Worm (Caenorhabditis elegans) whole organism, early embryonic: Measurements from ENCODE around the gene tmem-135.

Experiments
- aly-1 ChIP-seq: sonication (generic microtip); optimal IDR thresholded peaks from 2 replicates; lab custom pipeline; 2016; ENCODE audit warnings: missing genetic modification characterization, missing compliant biosample characterization
- ama-1 ChIP-seq: fragments of 150-350 bp; optimal IDR thresholded peaks from 2 replicates; lab custom pipeline; 2014
- ceh-13 ChIP-seq: fragments of 200-800 bp; sonication (Bioruptor generic); optimal IDR thresholded peaks from 2 replicates; lab custom pipeline; 2018; ENCODE audit warnings: mild to moderate bottlenecking, missing genetic modification characterization, missing compliant biosample characterization
- ets-7 ChIP-seq: sonication (generic microtip); optimal IDR thresholded peaks from 2 replicates; lab custom pipeline; 2016; ENCODE audit warnings: missing genotype, missing genetic modification characterization, missing compliant biosample characterization
- tbx-37 ChIP-seq: fragments of 200-800 bp; sonication (Bioruptor generic); conservative IDR thresholded peaks from 2 replicates; pipeline ENCODE4 v1.3.6; 2022; ENCODE audit warnings: missing genetic modification reagents, missing genetic modification characterization, missing compliant biosample characterization

DNA sequence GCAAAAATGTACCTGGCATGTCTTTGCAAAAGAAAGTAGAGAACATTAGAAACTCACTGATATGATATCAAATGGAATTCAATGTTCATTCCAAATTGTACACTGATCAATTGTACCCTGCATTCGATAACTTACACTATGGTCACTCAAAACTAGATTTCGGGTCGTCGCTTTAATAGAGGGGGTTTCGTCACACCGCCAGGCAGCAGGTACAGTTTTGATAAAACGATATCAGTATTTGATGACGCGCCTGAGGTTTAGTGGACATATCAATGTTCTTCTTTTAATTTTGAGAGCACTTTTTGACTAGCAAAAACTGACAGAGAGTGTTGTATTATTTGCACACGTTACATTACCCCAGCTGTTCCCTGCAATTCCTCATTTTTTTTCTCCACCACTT lies 37.4 kb upstream of the tmem-135 start:
- TF ChIP-seq tbx-37 (GFP tag; lab: Robert Waterston, UW) = no peak
- TF ChIP-seq aly-1 (tag; lab: Kevin White, UChicago) = no peak
- no peak for TF ChIP-seq ceh-13 (GFP tag; lab: Kevin White, UChicago)
- no peak for TF ChIP-seq ets-7 (tag; lab: Kevin White, UChicago)
- no peak for TF ChIP-seq ama-1 (lab: Kevin White, UChicago)
